Fruit fly (Drosophila melanogaster) whole organism, embryonic: Measurements from ENCODE around the gene CG15044.

Experiments used
- B-H2 ChIP-seq: fragments of 200-800 bp; sonication (Bioruptor generic); optimal IDR thresholded peaks from 2 replicates; lab custom pipeline; 2018; ENCODE audit warnings: missing biosample characterization, mild to moderate bottlenecking, missing genetic modification characterization
- Bdp1 ChIP-seq: fragments of 200-800 bp; sonication (Bioruptor generic); optimal IDR thresholded peaks from 3 replicates; lab custom pipeline; 2016; ENCODE audit warnings: missing biosample characterization, missing genetic modification characterization
- Bteb2 ChIP-seq: fragments of 200-800 bp; sonication (Bioruptor generic); optimal IDR thresholded peaks from 2 replicates; lab custom pipeline; 2016; ENCODE audit warnings: missing biosample characterization, missing genetic modification characterization
- CG10267 ChIP-seq: fragments of 200-800 bp; sonication (Bioruptor generic); optimal IDR thresholded peaks from 2 replicates; lab custom pipeline; 2018; ENCODE audit warnings: missing biosample characterization, mild to moderate bottlenecking, missing genetic modification characterization, moderate library complexity
- CG10462 ChIP-seq: fragments of 200-800 bp; sonication (Bioruptor generic); optimal IDR thresholded peaks from 2 replicates; lab custom pipeline; 2016; ENCODE audit warnings: missing biosample characterization, missing genetic modification characterization
- CG10979 ChIP-seq: fragments of 200-800 bp; sonication (Bioruptor generic); optimal IDR thresholded peaks from 2 replicates; lab custom pipeline; 2018; ENCODE audit warnings: missing biosample characterization, mild to moderate bottlenecking, missing genetic modification characterization, moderate library complexity
- CG11560 ChIP-seq: fragments of 200-800 bp; sonication (Bioruptor generic); IDR thresholded peaks from 3 replicates; pipeline ENCODE4 v1.3.6; 2022; ENCODE audit warnings: missing biosample characterization, missing genetic modification characterization
- CG11695 ChIP-seq: fragments of 200-800 bp; sonication (Bioruptor generic); IDR thresholded peaks from 3 replicates; pipeline ENCODE4 v1.3.6; 2022; ENCODE audit warnings: missing biosample characterization, missing genetic modification characterization
- CG12104 ChIP-seq: fragments of 200-800 bp; sonication (Bioruptor generic); optimal IDR thresholded peaks from 3 replicates; lab custom pipeline; 2016; ENCODE audit warnings: missing biosample characterization, missing genetic modification characterization
- CG12659 ChIP-seq: fragments of 200-800 bp; sonication (Bioruptor generic); optimal IDR thresholded peaks from 3 replicates; lab custom pipeline; 2017; ENCODE audit warnings: mild to moderate bottlenecking, missing biosample characterization, missing genetic modification reagents, missing genetic modification characterization
- CG12769 ChIP-seq: fragments of 200-800 bp; sonication (Bioruptor generic); optimal IDR thresholded peaks from 2 replicates; lab custom pipeline; 2019; ENCODE audit warnings: missing biosample characterization, mild to moderate bottlenecking, missing genetic modification characterization, moderate library complexity
- CG13296 ChIP-seq: fragments of 200-800 bp; sonication (Bioruptor generic); optimal IDR thresholded peaks from 3 replicates; lab custom pipeline; 2018; ENCODE audit warnings: missing biosample characterization, mild to moderate bottlenecking, missing genetic modification characterization
- CG15011 ChIP-seq: fragments of 200-800 bp; sonication (Bioruptor generic); optimal IDR thresholded peaks from 3 replicates; lab custom pipeline; 2018; ENCODE audit warnings: missing biosample characterization, mild to moderate bottlenecking, missing genetic modification characterization
- CG15696 ChIP-seq: fragments of 200-800 bp; sonication (Bioruptor generic); optimal IDR thresholded peaks from 2 replicates; lab custom pipeline; 2019; ENCODE audit warnings: missing biosample characterization, mild to moderate bottlenecking, missing genetic modification characterization, moderate library complexity
- CG1602 ChIP-seq: fragments of 200-800 bp; sonication (Bioruptor generic); optimal IDR thresholded peaks from 3 replicates; lab custom pipeline; 2016; ENCODE audit warnings: missing biosample characterization, missing genetic modification characterization
- CG17359 ChIP-seq: fragments of 200-800 bp; sonication (Bioruptor generic); optimal IDR thresholded peaks from 3 replicates; lab custom pipeline; 2018; ENCODE audit warnings: missing biosample characterization, mild to moderate bottlenecking, missing genetic modification characterization, moderate library complexity
- CG1832 ChIP-seq: fragments of 200-800 bp; sonication (Bioruptor generic); optimal IDR thresholded peaks from 2 replicates; lab custom pipeline; 2017; ENCODE audit warnings: missing biosample characterization, mild to moderate bottlenecking, missing genetic modification characterization, inconsistent platforms
- CG18764 ChIP-seq: fragments of 200-800 bp; sonication (Bioruptor generic); optimal IDR thresholded peaks from 3 replicates; lab custom pipeline; 2016; ENCODE audit warnings: missing biosample characterization, missing genetic modification characterization
- CG2712 ChIP-seq: fragments of 200-800 bp; optimal IDR thresholded peaks from 3 replicates; lab custom pipeline; 2019; ENCODE audit warnings: missing biosample characterization, mild to moderate bottlenecking, missing genetic modification characterization, moderate library complexity
- CG30020 ChIP-seq: fragments of 200-800 bp; optimal IDR thresholded peaks from 2 replicates; lab custom pipeline; 2019; ENCODE audit warnings: missing biosample characterization, mild to moderate bottlenecking, missing genetic modification characterization, moderate library complexity
- CG30431 ChIP-seq: fragments of 200-800 bp; sonication (Bioruptor generic); optimal IDR thresholded peaks from 2 replicates; lab custom pipeline; 2017; ENCODE audit warnings: missing biosample characterization, missing genetic modification characterization
- CG31441 ChIP-seq: fragments of 200-800 bp; sonication (Bioruptor generic); IDR thresholded peaks from 2 replicates; pipeline ENCODE4 v1.3.6; 2022; ENCODE audit warnings: missing biosample characterization, missing genetic modification characterization
- CG3163 ChIP-seq: fragments of 200-800 bp; sonication (Bioruptor generic); optimal IDR thresholded peaks from 3 replicates; lab custom pipeline; 2016; ENCODE audit warnings: missing biosample characterization, missing genetic modification characterization
- CG6272 ChIP-seq: fragments of 200-800 bp; sonication (Bioruptor generic); IDR thresholded peaks from 2 replicates; pipeline ENCODE4 v1.3.6; 2022; ENCODE audit warnings: missing biosample characterization, missing genetic modification characterization
- CG7372 ChIP-seq: fragments of 200-800 bp; sonication (Bioruptor generic); IDR thresholded peaks from 2 replicates; pipeline ENCODE4 v1.3.6; 2022; ENCODE audit warnings: missing biosample characterization, missing genetic modification characterization
- CG7928 ChIP-seq: fragments of 200-800 bp; sonication (Bioruptor generic); optimal IDR thresholded peaks from 2 replicates; lab custom pipeline; 2017; ENCODE audit warnings: missing biosample characterization, mild to moderate bottlenecking, missing genetic modification characterization
- CG9727 ChIP-seq: fragments of 200-800 bp; sonication (Bioruptor generic); optimal IDR thresholded peaks from 3 replicates; lab custom pipeline; 2017; ENCODE audit warnings: missing biosample characterization, mild to moderate bottlenecking, missing genetic modification characterization
- Dek ChIP-seq: fragments of 200-800 bp; sonication (Bioruptor generic); optimal IDR thresholded peaks from 3 replicates; lab custom pipeline; 2019; ENCODE audit warnings: missing biosample characterization, mild to moderate bottlenecking, missing genetic modification characterization, moderate library complexity
- Elba2 ChIP-seq: fragments of 200-800 bp; sonication (Bioruptor generic); optimal IDR thresholded peaks from 3 replicates; lab custom pipeline; 2016; ENCODE audit warnings: missing biosample characterization, missing genetic modification characterization
- Ets65A ChIP-seq: fragments of 200-800 bp; sonication (Bioruptor generic); peaks from one replicate; lab custom pipeline; 2016; ENCODE audit warnings: missing biosample characterization, missing genetic modification characterization
- Gsc ChIP-seq: fragments of 200-800 bp; sonication (Bioruptor generic); IDR thresholded peaks from 2 replicates; pipeline ENCODE4 v1.3.6; 2022; ENCODE audit warnings: missing biosample characterization, missing genetic modification characterization
- Hr78 ChIP-seq, 2 experiments: fragments of 200-800 bp in 1 of 2; fragments of >200 bp in 1 of 2; sonication (Bioruptor generic) in 1 of 2; optimal IDR thresholded peaks; 2 replicates each; lab custom pipeline; 2017 to 2019; ENCODE audit warnings: missing biosample characterization in 2 of 2, missing genetic modification characterization in 2 of 2, mild to moderate bottlenecking in 1 of 2, moderate library complexity in 1 of 2
- Oaz ChIP-seq: fragments of 200-800 bp; sonication (Bioruptor generic); IDR thresholded peaks from 2 replicates; pipeline ENCODE4 v1.3.6; 2022; ENCODE audit warnings: missing biosample characterization, missing genetic modification characterization
- Sin3A ChIP-seq: fragments of >200 bp; optimal IDR thresholded peaks from 2 replicates; lab custom pipeline; 2018
- ara ChIP-seq: fragments of 200-800 bp; sonication (Bioruptor generic); IDR thresholded peaks from 2 replicates; pipeline ENCODE4 v1.3.6; 2022; ENCODE audit warnings: missing biosample characterization, missing genetic modification characterization
- dan ChIP-seq: fragments of 200-800 bp; sonication (Bioruptor generic); IDR thresholded peaks from 2 replicates; pipeline ENCODE4 v1.3.6; 2022; ENCODE audit warnings: missing biosample characterization, missing genetic modification characterization
- dpn ChIP-seq, 2 experiments: fragments of 200-800 bp; sonication (Bioruptor generic); optimal IDR thresholded peaks; 3 replicates each; lab custom pipeline; 2016; ENCODE audit warnings: missing biosample characterization in 2 of 2, missing genetic modification characterization in 2 of 2
- ewg ChIP-seq: fragments of 200-800 bp; sonication (Bioruptor generic); optimal IDR thresholded peaks from 3 replicates; lab custom pipeline; 2017; ENCODE audit warnings: mild to moderate bottlenecking, missing biosample characterization, missing genetic modification reagents, missing genetic modification characterization
- eyg ChIP-seq: fragments of 200-800 bp; sonication (Bioruptor generic); optimal IDR thresholded peaks from 3 replicates; lab custom pipeline; 2016; ENCODE audit warnings: missing biosample characterization, missing genetic modification characterization
- fd102C ChIP-seq: fragments of 200-800 bp; sonication (Bioruptor generic); optimal IDR thresholded peaks from 2 replicates; lab custom pipeline; 2018; ENCODE audit warnings: missing biosample characterization, mild to moderate bottlenecking, missing genetic modification characterization, moderate library complexity
- ftz-f1 ChIP-seq: fragments of 200-800 bp; sonication (Bioruptor generic); optimal IDR thresholded peaks from 2 replicates; lab custom pipeline; 2016; ENCODE audit warnings: missing biosample characterization, missing genetic modification characterization
- grau ChIP-seq: fragments of 200-800 bp; optimal IDR thresholded peaks from 3 replicates; lab custom pipeline; 2019; ENCODE audit warnings: missing biosample characterization, mild to moderate bottlenecking, missing genetic modification characterization, moderate library complexity
- gro ChIP-seq: fragments of 200-800 bp; sonication (Bioruptor generic); optimal IDR thresholded peaks from 2 replicates; lab custom pipeline; 2016; ENCODE audit warnings: missing biosample characterization, missing genetic modification characterization
- hth ChIP-seq: fragments of >200 bp; optimal IDR thresholded peaks from 2 replicates; lab custom pipeline; 2017; ENCODE audit warnings: inconsistent platforms
- lola ChIP-seq, 3 experiments: fragments of >200 bp in 2 of 3; fragments of 200-800 bp in 1 of 3; sonication (Bioruptor generic) in 1 of 3; optimal IDR thresholded peaks; 2 replicates each; lab custom pipeline; 2017 to 2019; ENCODE audit warnings: missing biosample characterization in 3 of 3, missing genetic modification characterization in 3 of 3, mild to moderate bottlenecking in 1 of 3, moderate library complexity in 1 of 3
- pan ChIP-seq, 4 experiments: fragments of >200 bp in 3 of 4; fragments of 200-800 bp in 1 of 4; sonication (Bioruptor generic) in 1 of 4; optimal IDR thresholded peaks in 3 of 4; IDR thresholded peaks in 1 of 4; 2 replicates each; pipeline versions ENCODE4 v1.3.6 to Lab custom; 2017 to 2022; ENCODE audit warnings: missing biosample characterization in 2 of 4, missing genetic modification characterization in 2 of 4, mixed read lengths in 1 of 4
- psq ChIP-seq: fragments of 200-800 bp; sonication (Bioruptor generic); optimal IDR thresholded peaks from 2 replicates; lab custom pipeline; 2017; ENCODE audit warnings: missing biosample characterization, missing genetic modification characterization
- pum ChIP-seq: fragments of 200-800 bp; sonication (Bioruptor generic); optimal IDR thresholded peaks from 2 replicates; lab custom pipeline; 2016; ENCODE audit warnings: missing biosample characterization, missing genetic modification characterization
- scrt ChIP-seq: fragments of 200-800 bp; sonication (Bioruptor generic); optimal IDR thresholded peaks from 2 replicates; lab custom pipeline; 2018; ENCODE audit warnings: missing biosample characterization, mild to moderate bottlenecking, missing genetic modification characterization, moderate library complexity
- seq ChIP-seq: fragments of 200-800 bp; sonication (Bioruptor generic); IDR thresholded peaks from 2 replicates; pipeline ENCODE4 v1.3.6; 2022; ENCODE audit warnings: missing biosample characterization, missing genetic modification characterization
- tgo ChIP-seq: fragments of 200-800 bp; sonication (Bioruptor generic); IDR thresholded peaks from 3 replicates; pipeline ENCODE4 v1.3.6; 2022; ENCODE audit warnings: missing biosample characterization, missing genetic modification characterization

The CG15044 gene

dm6 chrX:18523146-18523812 is 31.5 kb upstream of the CG15044 start (continued):
- no peak for TF ChIP-seq CG12769 (tag; lab: Kevin White, UChicago)
- no peak for TF ChIP-seq ewg (GFP tag; lab: Kevin White, UChicago)
- TF ChIP-seq Bteb2, result no peak
- no peak for TF ChIP-seq CG30020
- no peak for TF ChIP-seq CG7928 (GFP tag; lab: Kevin White, UChicago)
- TF ChIP-seq lola (GFP tag; optimal IDR thresholded peaks at IDR 0.05; lab: Kevin White, UChicago), result peak in 1 of 3 experiments; percentile 68
- TF ChIP-seq hth (lab: Kevin White, UChicago), result no peak
- peak; percentile 42 for TF ChIP-seq CG2712 (tag; lab: Kevin White, UChicago)
- no peak for TF ChIP-seq CG10462 (GFP tag; lab: Kevin White, UChicago)
- no peak for TF ChIP-seq seq
- no peak for TF ChIP-seq CG15011
- no peak for TF ChIP-seq Bdp1 (GFP tag; lab: Kevin White, UChicago)
- peak; percentile 10 for TF ChIP-seq grau (tag; lab: Kevin White, UChicago)
- TF ChIP-seq Dek (tag; lab: Kevin White, UChicago), result no peak
- TF ChIP-seq scrt, result no peak
- no peak for TF ChIP-seq Elba2 (GFP tag; lab: Kevin White, UChicago)
- TF ChIP-seq CG10979 (tag; lab: Kevin White, UChicago), result peak; percentile 5
- no peak for TF ChIP-seq CG12659
- TF ChIP-seq CG10267 (tag; lab: Kevin White, UChicago), result no peak
- TF ChIP-seq CG15696 (tag; lab: Kevin White, UChicago), result no peak
- no peak for TF ChIP-seq pan (optimal IDR thresholded peaks at IDR 0.05; lab: Kevin White, UChicago)
- TF ChIP-seq pan (GFP tag; optimal IDR thresholded peaks at IDR 0.05 in 1 of 2, IDR thresholded peaks at IDR 0.05 in 1 of 2), result no peak
- TF ChIP-seq CG1832 (GFP tag; lab: Kevin White, UChicago), result no peak
- TF ChIP-seq eyg (GFP tag; lab: Kevin White, UChicago), result no peak
- TF ChIP-seq CG31441 (GFP tag; lab: Robert Waterston, UW), result peak; percentile 32; the same call in 1 of the 2 replicates
- no peak for TF ChIP-seq pum (GFP tag; lab: Kevin White, UChicago)
- no peak for TF ChIP-seq Oaz
- TF ChIP-seq CG17359 (tag; lab: Kevin White, UChicago), result no peak
- no peak for TF ChIP-seq ara (GFP tag; lab: Robert Waterston, UW)
- TF ChIP-seq CG11560 (tag; lab: Robert Waterston, UW), result no peak
- TF ChIP-seq dan (GFP tag; lab: Robert Waterston, UW), result no peak
- TF ChIP-seq fd102C, result no peak
- TF ChIP-seq CG3163 (GFP tag; lab: Kevin White, UChicago), result no peak
- no peak for TF ChIP-seq ftz-f1 (GFP tag; lab: Kevin White, UChicago)
- no peak for TF ChIP-seq CG30431 (GFP tag; lab: Kevin White, UChicago)
- peak in 1 of 2 experiments; percentile 70 for TF ChIP-seq Hr78 (GFP tag; optimal IDR thresholded peaks at IDR 0.05; lab: Kevin White, UChicago)
- no peak for TF ChIP-seq dpn (GFP tag; optimal IDR thresholded peaks at IDR 0.05; lab: Kevin White, UChicago)
- TF ChIP-seq CG1602, result no peak
- TF ChIP-seq gro, result no peak
- TF ChIP-seq Ets65A (GFP tag; lab: Kevin White, UChicago), result peak; percentile 39
- TF ChIP-seq CG11695, result no peak
- no peak for TF ChIP-seq Gsc (GFP tag; lab: Robert Waterston, UW)
- no peak for TF ChIP-seq tgo (GFP tag; lab: Robert Waterston, UW)
- TF ChIP-seq CG7372 (GFP tag; lab: Robert Waterston, UW), result no peak
- no peak for TF ChIP-seq CG18764 (GFP tag; lab: Kevin White, UChicago)
- TF ChIP-seq B-H2 (GFP tag; lab: Kevin White, UChicago), result no peak
- TF ChIP-seq CG12104 (GFP tag; lab: Kevin White, UChicago), result no peak
- no peak for TF ChIP-seq CG6272 (GFP tag; lab: Robert Waterston, UW)
- TF ChIP-seq psq (GFP tag; lab: Kevin White, UChicago), result no peak
- TF ChIP-seq Sin3A, result no peak
- no peak for TF ChIP-seq CG13296
- peak; percentile 53 for TF ChIP-seq CG9727 (GFP tag; lab: Kevin White, UChicago)
